Worm (Caenorhabditis elegans): Measurements from ENCODE around the gene T16D1.1.

ce11 chrII:5227768-5228167 lies 13.7 kb downstream of the T16D1.1 start:
- TF ChIP-seq ztf-29 (GFP tag; IDR thresholded peaks at IDR 0.05) = no peak
- TF ChIP-seq tab-1 (GFP tag; IDR thresholded peaks at IDR 0.05) = no peak
- no peak for TF ChIP-seq T22C8.4 (GFP tag; IDR thresholded peaks at IDR 0.05)
- no peak for TF ChIP-seq ztf-23 (GFP tag; IDR thresholded peaks at IDR 0.05)
- TF ChIP-seq cog-1 (tag; optimal IDR thresholded peaks at IDR 0.05) = peak; percentile 16
- 0 out of 2 replicates have a peak, but pooled peaks have one; percentile 30 for TF ChIP-seq flt-1 (GFP tag; IDR thresholded peaks at IDR 0.05)

Data from whole organism, midembryonic.